Worm (Caenorhabditis elegans) whole organism, early embryonic: ENCODE results near the gene cct-6.

ENCODE experiments used
- ama-1 ChIP-seq: fragments of 150-350 bp; optimal IDR thresholded peaks from 2 replicates; lab custom pipeline; 2014
- tbx-11 ChIP-seq: fragments of 200-800 bp; sonication (Bioruptor generic); IDR thresholded peaks from 2 replicates; pipeline ENCODE4 v1.3.6; 2022; ENCODE audit warnings: missing genetic modification characterization, missing compliant biosample characterization

- TF ChIP-seq ama-1 (lab: Kevin White, UChicago): no peak
- no peak for TF ChIP-seq tbx-11 (GFP tag; lab: Robert Waterston, UW)
These were observed 11.8 kb downstream of the cct-6 start for ce11 chrIII:5843662-5844061.
